Worm (Caenorhabditis elegans): ENCODE results near the gene mex-1.

mex-1 gene

DNA sequence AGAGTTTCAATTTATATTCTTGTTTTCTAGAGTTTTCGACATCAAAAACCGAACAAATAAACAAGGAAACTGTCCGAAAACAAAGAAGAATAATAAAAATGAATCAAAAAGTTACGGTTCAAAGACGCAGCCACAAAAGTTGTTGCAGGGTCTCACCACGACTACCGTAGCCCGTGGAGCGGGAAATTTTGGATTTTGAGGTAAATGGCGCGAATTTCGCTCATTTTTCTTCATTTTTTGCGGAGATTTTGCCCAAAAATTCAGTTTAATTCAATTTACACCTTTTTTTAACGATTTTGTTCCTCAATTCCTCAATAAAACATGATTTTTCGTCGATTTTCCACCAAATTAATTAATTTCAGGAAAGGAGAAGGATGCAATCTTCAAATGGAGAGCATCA, at the start of gene mex-1:
Gene mex-1, plus strand, starts transcription at position 363 of the 400 bp plus-strand sequence.
- TF ChIP-seq snpc-4 (tag; optimal IDR thresholded peaks at IDR 0.05) (no peak), ham-2 (GFP tag; optimal IDR thresholded peaks at IDR 0.05) (no peak), bed-3 (GFP tag; optimal IDR thresholded peaks at IDR 0.05) (no peak), lsy-2 (tag; optimal IDR thresholded peaks at IDR 0.05) (no peak), ceh-43 (GFP tag; optimal IDR thresholded peaks at IDR 0.05) (no peak), mls-2 (tag; optimal IDR thresholded peaks at IDR 0.05) (no peak)

DNA sequence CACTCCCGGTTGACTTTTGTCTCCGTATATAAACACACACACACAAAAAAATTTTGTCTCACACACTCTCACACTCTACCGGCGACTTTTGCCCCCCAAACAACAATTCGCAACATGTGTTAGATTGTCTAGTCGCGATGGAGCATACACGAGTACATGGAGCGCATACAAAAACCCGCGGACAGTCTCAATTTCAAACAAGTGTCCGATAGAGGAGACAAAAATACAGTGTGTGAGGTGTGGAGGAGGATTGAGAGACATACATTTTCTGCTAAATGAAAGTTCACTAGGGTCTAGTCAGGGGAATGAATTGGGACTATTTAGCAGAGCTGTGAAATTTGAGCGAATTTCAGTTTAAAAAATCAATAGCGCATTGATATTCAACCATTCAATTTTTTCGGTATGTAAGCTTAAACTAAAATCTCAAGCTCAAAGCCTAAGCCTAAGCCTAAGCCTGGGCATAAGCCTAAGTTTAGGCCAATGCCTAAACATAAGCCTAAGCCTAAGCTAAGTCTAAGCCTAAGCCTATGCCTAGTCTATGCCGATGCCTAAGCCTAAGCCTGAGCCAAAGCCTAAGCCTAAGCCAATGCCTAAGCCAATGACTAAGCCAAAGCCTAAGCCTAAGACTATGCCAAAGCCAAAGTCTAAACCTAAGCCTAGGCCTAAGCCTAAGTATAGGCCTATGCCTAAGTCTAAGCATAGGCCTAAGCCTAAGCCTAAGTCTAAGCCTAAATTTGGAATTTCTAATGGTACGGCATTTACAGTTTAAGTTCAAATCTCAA, 45.5 kb upstream of the mex-1 start:
- TF ChIP-seq flh-1 (GFP tag; optimal IDR thresholded peaks at IDR 0.05) = no peak

DNA sequence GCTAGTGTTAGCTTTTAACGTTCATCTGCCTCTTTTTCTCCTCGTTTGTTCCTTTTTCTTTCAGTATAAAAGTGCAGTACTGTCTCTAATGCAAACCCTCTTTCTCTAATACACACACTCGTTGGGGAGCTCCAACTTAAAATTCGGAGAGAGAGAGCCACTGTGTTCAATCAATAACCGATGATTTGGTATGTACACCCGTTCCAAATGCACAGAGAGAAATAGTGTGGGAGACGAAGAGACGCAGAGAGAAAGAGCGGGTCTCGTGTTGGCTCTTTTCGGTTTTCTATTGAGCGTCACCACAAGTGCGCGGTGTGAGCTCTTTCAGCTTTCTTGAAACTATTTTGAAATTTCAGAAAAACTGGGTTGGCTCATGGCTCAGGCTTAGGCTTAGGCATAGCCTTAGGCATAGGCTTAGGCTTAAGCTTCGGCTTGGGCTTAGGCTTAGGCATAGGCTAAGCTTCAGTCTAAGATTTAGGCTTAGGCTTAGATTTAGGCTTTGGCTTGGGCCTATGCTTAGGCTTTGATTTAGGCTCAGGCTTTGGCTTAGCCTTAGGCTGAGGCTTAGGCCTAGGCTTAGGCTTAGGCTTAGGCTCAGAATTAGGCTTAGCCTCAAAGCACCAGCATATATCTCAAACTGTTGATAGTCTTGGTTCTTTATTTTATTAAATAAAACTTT, 44.7 kb upstream of the mex-1 start:
- TF ChIP-seq ham-2 (GFP tag; optimal IDR thresholded peaks at IDR 0.05) (peak; percentile 20), elt-1 (tag; optimal IDR thresholded peaks at IDR 0.05; ENCODE audit: borderline replicate concordance, insufficient read depth) (no peak)

- TF ChIP-seq ceh-43 (GFP tag; optimal IDR thresholded peaks at IDR 0.05) (no peak), tbx-8 (GFP tag; optimal IDR thresholded peaks at IDR 0.05) (no peak), ceh-39 (tag; optimal IDR thresholded peaks at IDR 0.05) (no peak), drap-1 (GFP tag; optimal IDR thresholded peaks at IDR 0.05) (no peak), blmp-1 (tag; optimal IDR thresholded peaks at IDR 0.05) (no peak), sptf-1 (tag; optimal IDR thresholded peaks at IDR 0.05) (no peak), sem-2 (GFP tag; optimal IDR thresholded peaks at IDR 0.05) (no peak), lin-13 (tag; optimal IDR thresholded peaks at IDR 0.05) (no peak), bed-3 (GFP tag; optimal IDR thresholded peaks at IDR 0.05) (no peak), snpc-4 (tag; optimal IDR thresholded peaks at IDR 0.05) (no peak), nhr-237 (tag; optimal IDR thresholded peaks at IDR 0.05) (no peak), nhr-2 (tag; optimal IDR thresholded peaks at IDR 0.05) (no peak), ceh-83 (GFP tag; optimal IDR thresholded peaks at IDR 0.05) (no peak), zip-8 (tag; optimal IDR thresholded peaks at IDR 0.05) (no peak), hlh-1 (tag; optimal IDR thresholded peaks at IDR 0.05) (no peak)
Observed at ce11 chrII:11925203-11925602, 43.2 kb upstream of the mex-1 start.

DNA sequence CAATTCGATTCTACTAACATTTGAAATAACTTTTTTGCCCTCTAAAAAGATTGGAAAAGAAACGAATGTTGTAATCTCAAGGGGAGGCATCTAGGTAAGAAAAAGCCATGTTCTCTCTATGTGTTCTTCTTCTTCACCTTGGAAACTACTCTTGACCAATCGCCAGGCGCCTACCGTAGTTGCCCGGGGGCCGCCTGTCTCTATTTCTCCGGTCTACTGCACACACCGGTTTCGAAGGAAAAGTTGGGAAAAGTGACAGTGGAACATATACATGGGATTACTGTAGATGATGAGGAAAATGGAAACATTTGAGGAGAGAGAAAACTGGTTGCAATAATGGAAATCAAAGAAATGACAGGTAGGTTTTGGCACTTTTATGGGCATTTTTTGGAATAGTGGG, 41.9 kb upstream of the mex-1 start:
- TF ChIP-seq mep-1 (tag; optimal IDR thresholded peaks at IDR 0.05) (no peak), nhr-2 (tag; optimal IDR thresholded peaks at IDR 0.05) (no peak), ceh-39 (tag; optimal IDR thresholded peaks at IDR 0.05) (no peak), lsy-2 (tag; optimal IDR thresholded peaks at IDR 0.05) (peak; percentile 44), elt-1 (tag; optimal IDR thresholded peaks at IDR 0.05; ENCODE audit: borderline replicate concordance, insufficient read depth) (no peak), nhr-28 (tag; optimal IDR thresholded peaks at IDR 0.05) (no peak)

DNA sequence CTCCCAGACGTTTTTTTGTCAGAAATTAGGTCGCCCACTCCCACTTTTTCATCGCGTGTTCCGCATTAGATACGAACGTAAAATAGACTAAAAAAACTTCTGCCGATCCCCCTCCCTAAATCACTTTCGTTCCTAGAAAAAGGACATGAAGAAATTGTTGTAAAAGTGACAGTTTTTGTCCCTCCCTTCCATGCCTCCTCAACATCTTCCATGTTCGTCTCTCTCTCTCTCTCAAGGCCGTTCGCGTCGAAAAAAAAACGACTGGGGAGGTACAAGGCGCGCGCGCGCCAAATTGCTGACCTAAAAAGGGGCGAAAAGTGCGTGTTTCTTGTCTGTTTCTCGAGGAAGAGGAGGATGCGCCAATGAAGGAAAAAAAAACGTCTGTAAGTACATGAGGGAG, 39.7 kb upstream of the mex-1 start:
- TF ChIP-seq tbx-8 (GFP tag; optimal IDR thresholded peaks at IDR 0.05) (no peak), elt-1 (tag; optimal IDR thresholded peaks at IDR 0.05; ENCODE audit: borderline replicate concordance, insufficient read depth) (no peak), lin-13 (tag; optimal IDR thresholded peaks at IDR 0.05) (no peak), nhr-76 (tag; optimal IDR thresholded peaks at IDR 0.05) (no peak), sptf-1 (tag; optimal IDR thresholded peaks at IDR 0.05) (no peak), mls-2 (tag; optimal IDR thresholded peaks at IDR 0.05) (no peak), lsy-2 (tag; optimal IDR thresholded peaks at IDR 0.05) (no peak), lin-32 (GFP tag; optimal IDR thresholded peaks at IDR 0.05) (no peak), ces-1 (GFP tag; optimal IDR thresholded peaks at IDR 0.05) (no peak), drap-1 (GFP tag; optimal IDR thresholded peaks at IDR 0.05) (no peak), elt-3 (tag; optimal IDR thresholded peaks at IDR 0.05) (no peak), bed-3 (GFP tag; optimal IDR thresholded peaks at IDR 0.05) (no peak), ceh-43 (GFP tag; optimal IDR thresholded peaks at IDR 0.05) (no peak), nhr-2 (tag; optimal IDR thresholded peaks at IDR 0.05) (no peak)

Measured in whole organism, mixed stage, embryonic.